Worm (Caenorhabditis elegans) whole organism, L3 larva: Measurements from ENCODE around the gene C06G3.3.
A peak's percentile ranks its signal among the peaks of the same experiment; 100 is the strongest.

ENCODE experiments used
- R02D3.7 ChIP-seq: fragments of 150-350 bp; optimal IDR thresholded peaks from 2 replicates; lab custom pipeline; 2014; ENCODE audit warnings: missing biosample characterization, missing genetic modification characterization
- aly-2 ChIP-seq: fragments of 150-350 bp; optimal IDR thresholded peaks from 2 replicates; lab custom pipeline; 2014; ENCODE audit warnings: missing biosample characterization, missing genetic modification characterization
- ama-1 ChIP-seq: fragments of 150-350 bp; optimal IDR thresholded peaks from 2 replicates; lab custom pipeline; 2018
- ceh-16 ChIP-seq: sonication (generic microtip); optimal IDR thresholded peaks from 2 replicates; lab custom pipeline; 2017; ENCODE audit warnings: missing biosample characterization, missing genetic modification characterization
- ceh-28 ChIP-seq: fragments of 150-350 bp; optimal IDR thresholded peaks from 2 replicates; lab custom pipeline; 2014; ENCODE audit warnings: missing biosample characterization, missing genetic modification reagents, missing genetic modification characterization
- ceh-82 ChIP-seq: fragments of 150-350 bp; optimal IDR thresholded peaks from 2 replicates; lab custom pipeline; 2014; ENCODE audit warnings: missing biosample characterization, missing genetic modification characterization
- daf-12 ChIP-seq: fragments of 150-350 bp; optimal IDR thresholded peaks from 2 replicates; lab custom pipeline; 2014; ENCODE audit warnings: missing biosample characterization, missing genetic modification reagents, missing genetic modification characterization
- egl-27 ChIP-seq: sonication (generic microtip); optimal IDR thresholded peaks from 4 replicates; lab custom pipeline; 2017; ENCODE audit warnings: missing biosample characterization, missing genetic modification reagents, missing genetic modification characterization
- egl-5 ChIP-seq: fragments of 150-350 bp; optimal IDR thresholded peaks from 2 replicates; lab custom pipeline; 2017; ENCODE audit warnings: missing biosample characterization, missing genetic modification reagents, missing genetic modification characterization, inconsistent platforms
- elt-1 ChIP-seq: fragments of 150-350 bp; optimal IDR thresholded peaks from 2 replicates; lab custom pipeline; 2014; ENCODE audit warnings: missing biosample characterization, missing genetic modification characterization
- elt-2 ChIP-seq: sonication (generic microtip); optimal IDR thresholded peaks from 2 replicates; lab custom pipeline; 2016; ENCODE audit warnings: missing genetic modification reagents, mild to moderate bottlenecking, missing genetic modification characterization, missing compliant biosample characterization
- elt-3 ChIP-seq, 3 experiments: fragments of 150-350 bp in 1 of 3; sonication (generic microtip) in 2 of 3; optimal IDR thresholded peaks; 2 replicates in 2 of 3; 4 replicates in 1 of 3; lab custom pipeline; 2014 to 2017; ENCODE audit warnings: missing biosample characterization in 3 of 3, missing genetic modification characterization in 3 of 3
- eor-1 ChIP-seq, 2 experiments: fragments of 150-350 bp; optimal IDR thresholded peaks; 2 replicates each; lab custom pipeline; 2014 to 2018; ENCODE audit warnings: missing biosample characterization in 2 of 2, missing genetic modification characterization in 2 of 2
- fos-1 ChIP-seq: fragments of 150-350 bp; optimal IDR thresholded peaks from 2 replicates; lab custom pipeline; 2014; ENCODE audit warnings: missing biosample characterization, missing genetic modification characterization
- hmg-11 ChIP-seq: sonication (generic microtip); optimal IDR thresholded peaks from 2 replicates; lab custom pipeline; 2016; ENCODE audit warnings: missing genetic modification characterization, missing compliant biosample characterization
- jun-1 ChIP-seq: fragments of 150-350 bp; optimal IDR thresholded peaks from 2 replicates; lab custom pipeline; 2014; ENCODE audit warnings: missing biosample characterization, missing genetic modification reagents, missing genetic modification characterization
- lin-15B ChIP-seq: fragments of 150-350 bp; optimal IDR thresholded peaks from 2 replicates; lab custom pipeline; 2014; ENCODE audit warnings: missing biosample characterization, missing genetic modification characterization
- lin-39 ChIP-seq: fragments of 150-350 bp; optimal IDR thresholded peaks from 2 replicates; lab custom pipeline; 2018; ENCODE audit warnings: missing biosample characterization, missing genetic modification reagents, missing genetic modification characterization
- mdl-1 ChIP-seq: fragments of 150-350 bp; optimal IDR thresholded peaks from 2 replicates; lab custom pipeline; 2014; ENCODE audit warnings: missing biosample characterization, missing genetic modification characterization
- nfya-1 ChIP-seq: sonication (generic microtip); optimal IDR thresholded peaks from 2 replicates; lab custom pipeline; 2017; ENCODE audit warnings: missing genetic modification characterization, mild to moderate bottlenecking, missing compliant biosample characterization, antibody characterized with exemption, moderate library complexity; ENCODE audit not compliant: insufficient read depth
- nhr-11 ChIP-seq: fragments of 150-350 bp; optimal IDR thresholded peaks from 2 replicates; lab custom pipeline; 2014; ENCODE audit warnings: missing biosample characterization, missing genetic modification characterization
- nhr-12 ChIP-seq: fragments of 150-350 bp; optimal IDR thresholded peaks from 2 replicates; lab custom pipeline; 2014; ENCODE audit warnings: missing biosample characterization, missing genetic modification characterization
- nhr-23 ChIP-seq: fragments of 150-350 bp; optimal IDR thresholded peaks from 2 replicates; lab custom pipeline; 2014; ENCODE audit warnings: missing biosample characterization, missing genetic modification reagents, missing genetic modification characterization
- nhr-237 ChIP-seq: fragments of 150-350 bp; optimal IDR thresholded peaks from 2 replicates; lab custom pipeline; 2014; ENCODE audit warnings: missing biosample characterization, missing genetic modification characterization
- nhr-25 ChIP-seq: sonication (generic microtip); optimal IDR thresholded peaks from 2 replicates; lab custom pipeline; 2017; ENCODE audit warnings: missing biosample characterization, missing genetic modification characterization
- nhr-28 ChIP-seq: fragments of 150-350 bp; optimal IDR thresholded peaks from 2 replicates; lab custom pipeline; 2014; ENCODE audit warnings: missing biosample characterization, missing genetic modification characterization
- nhr-76 ChIP-seq: fragments of 150-350 bp; sonication (generic microtip); optimal IDR thresholded peaks from 5 replicates; lab custom pipeline; 2014; ENCODE audit warnings: missing biosample characterization, missing genetic modification characterization
- nhr-77 ChIP-seq: fragments of 150-350 bp; optimal IDR thresholded peaks from 2 replicates; lab custom pipeline; 2014; ENCODE audit warnings: missing biosample characterization, missing genetic modification characterization
- pha-4 ChIP-seq: fragments of 150-350 bp; optimal IDR thresholded peaks from 2 replicates; lab custom pipeline; 2014; ENCODE audit warnings: missing biosample characterization, missing genetic modification reagents, missing genetic modification characterization
- skn-1 ChIP-seq: fragments of 150-350 bp; optimal IDR thresholded peaks from 2 replicates; lab custom pipeline; 2014; ENCODE audit warnings: missing biosample characterization, missing genetic modification characterization
- snpc-4 ChIP-seq: fragments of 150-350 bp; optimal IDR thresholded peaks from 2 replicates; lab custom pipeline; 2014; ENCODE audit warnings: missing biosample characterization, missing genetic modification characterization
- unc-39 ChIP-seq: sonication (generic microtip); optimal IDR thresholded peaks from 4 replicates; lab custom pipeline; 2017; ENCODE audit warnings: missing biosample characterization, missing genetic modification characterization
- unc-62 ChIP-seq: fragments of 150-350 bp; sonication (generic microtip); optimal IDR thresholded peaks from 4 replicates; lab custom pipeline; 2014; ENCODE audit warnings: missing biosample characterization, missing genetic modification reagents, missing genetic modification characterization
- zag-1 ChIP-seq: fragments of 150-350 bp; optimal IDR thresholded peaks from 2 replicates; lab custom pipeline; 2014; ENCODE audit warnings: missing biosample characterization, missing genetic modification characterization
- ztf-11 ChIP-seq: fragments of 150-350 bp; optimal IDR thresholded peaks from 2 replicates; lab custom pipeline; 2014; ENCODE audit warnings: missing biosample characterization, missing genetic modification characterization
- ztf-4 ChIP-seq: fragments of 150-350 bp; optimal IDR thresholded peaks from 2 replicates; lab custom pipeline; 2014; ENCODE audit warnings: missing biosample characterization, missing genetic modification characterization

The C06G3.3 gene

DNA sequence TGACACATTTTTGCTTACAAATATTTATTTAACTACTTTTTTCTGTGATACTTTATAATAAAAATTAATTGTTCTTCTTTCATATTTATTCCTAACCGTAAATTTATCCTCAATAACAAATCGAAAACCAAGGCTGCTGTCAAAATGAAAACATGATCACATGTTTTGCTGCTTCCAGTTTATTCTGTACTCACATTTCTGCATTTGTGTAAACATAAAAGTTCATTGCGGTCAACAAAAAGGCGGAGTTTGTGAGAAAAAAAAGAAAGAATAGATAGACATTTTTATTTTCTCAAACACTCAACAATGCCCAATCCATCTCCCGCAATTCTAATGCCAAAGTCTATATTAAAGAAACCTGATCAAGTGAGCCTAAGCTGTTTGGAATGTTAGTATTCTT lies at the start of gene C06G3.3:
TSS of gene C06G3.3 (plus strand) at position 301 of the 400 bp plus-strand sequence.
- no peak for TF ChIP-seq nhr-77
- TF ChIP-seq snpc-4 (tag; lab: Kevin White, UChicago), result no peak
- peak; percentile 58 for TF ChIP-seq pha-4
- TF ChIP-seq nhr-76 (tag; lab: Kevin White, UChicago), result no peak
- no peak for TF ChIP-seq ama-1 (lab: Kevin White, UChicago)
- no peak for TF ChIP-seq elt-2 (tag; lab: Kevin White, UChicago)
- TF ChIP-seq elt-3 (tag; optimal IDR thresholded peaks at IDR 0.05; lab: Kevin White, UChicago), result no peak
- TF ChIP-seq, all 47 proteins: peak for 1

- no peak for TF ChIP-seq elt-3 (tag; optimal IDR thresholded peaks at IDR 0.05; lab: Kevin White, UChicago)
- TF ChIP-seq ama-1 (lab: Kevin White, UChicago), result no peak
- no peak for TF ChIP-seq nhr-12 (tag; lab: Kevin White, UChicago)
- no peak for TF ChIP-seq nhr-28
- TF ChIP-seq nhr-11 (tag; lab: Kevin White, UChicago), result no peak
- no peak for TF ChIP-seq elt-1 (tag; lab: Kevin White, UChicago)
- no peak for TF ChIP-seq egl-5 (tag; lab: Kevin White, UChicago)
- no peak for TF ChIP-seq egl-27 (tag; lab: Kevin White, UChicago)
- no peak for TF ChIP-seq zag-1 (tag; lab: Kevin White, UChicago)
- no peak for TF ChIP-seq elt-2 (tag; lab: Kevin White, UChicago)
- TF ChIP-seq unc-39 (tag; lab: Kevin White, UChicago), result no peak
- no peak for TF ChIP-seq daf-12
- TF ChIP-seq ceh-16 (tag; lab: Kevin White, UChicago), result no peak
These were observed 49.1 kb upstream of the C06G3.3 start, which contains the start of gene prkl-1 for ce11 chrIV:6986835-6987234. prkl-1 (minus strand) TSS chrIV:6986935.

ce11 chrIV:6991070-6991469 lies 44.9 kb upstream of the C06G3.3 start:
- no peak for TF ChIP-seq eor-1 (tag; optimal IDR thresholded peaks at IDR 0.05; lab: Kevin White, UChicago)
- no peak for TF ChIP-seq egl-27 (tag; lab: Kevin White, UChicago)
- TF ChIP-seq fos-1 (tag; lab: Kevin White, UChicago), result no peak
- TF ChIP-seq nhr-23 (tag; lab: Kevin White, UChicago), result no peak
- no peak for TF ChIP-seq lin-39 (tag; lab: Kevin White, UChicago)
- TF ChIP-seq nhr-237 (tag; lab: Kevin White, UChicago), result no peak
- no peak for TF ChIP-seq nhr-25 (tag; lab: Kevin White, UChicago)
- TF ChIP-seq elt-2 (tag; lab: Kevin White, UChicago), result no peak
- no peak for TF ChIP-seq mdl-1
- TF ChIP-seq pha-4, result no peak
- TF ChIP-seq lin-15B (tag; lab: Kevin White, UChicago), result no peak
- TF ChIP-seq ztf-4 (tag; lab: Kevin White, UChicago), result no peak
- TF ChIP-seq ceh-16 (tag; lab: Kevin White, UChicago), result no peak
- no peak for TF ChIP-seq daf-12
- TF ChIP-seq hmg-11 (tag; lab: Kevin White, UChicago), result no peak
- TF ChIP-seq aly-2 (tag; lab: Kevin White, UChicago), result no peak

ce11 chrIV:6997918-6998317 lies 38.0 kb upstream of the C06G3.3 start:
- no peak for TF ChIP-seq ceh-16 (tag; lab: Kevin White, UChicago)
- no peak for TF ChIP-seq lin-39 (tag; lab: Kevin White, UChicago)
- TF ChIP-seq ztf-4 (tag; lab: Kevin White, UChicago), result no peak

- no peak for TF ChIP-seq ceh-82 (tag; lab: Kevin White, UChicago)
- no peak for TF ChIP-seq snpc-4 (tag; lab: Kevin White, UChicago)
- TF ChIP-seq ztf-11 (tag; lab: Kevin White, UChicago), result no peak
- no peak for TF ChIP-seq jun-1 (tag; lab: Kevin White, UChicago)
- no peak for TF ChIP-seq nhr-25 (tag; lab: Kevin White, UChicago)
- no peak for TF ChIP-seq R02D3.7 (tag; lab: Kevin White, UChicago)
- no peak for TF ChIP-seq unc-62
- no peak for TF ChIP-seq fos-1 (tag; lab: Kevin White, UChicago)
- TF ChIP-seq nfya-1, result no peak
- TF ChIP-seq eor-1 (tag; optimal IDR thresholded peaks at IDR 0.05; lab: Kevin White, UChicago), result no peak
- no peak for TF ChIP-seq skn-1
- TF ChIP-seq ceh-28, result no peak
- TF ChIP-seq lin-15B (tag; lab: Kevin White, UChicago), result no peak
These were observed 36.7 kb upstream of the C06G3.3 start, which contains the start of gene C25A8.5 for ce11 chrIV:6999206-6999605. C25A8.5 (plus strand) TSS chrIV:6999506.
